Fruit fly (Drosophila melanogaster): Measurements from ENCODE around the gene CG4935.
A peak's percentile ranks its signal among the peaks of the same experiment; 100 is the strongest.

Gene CG4935

DNA sequence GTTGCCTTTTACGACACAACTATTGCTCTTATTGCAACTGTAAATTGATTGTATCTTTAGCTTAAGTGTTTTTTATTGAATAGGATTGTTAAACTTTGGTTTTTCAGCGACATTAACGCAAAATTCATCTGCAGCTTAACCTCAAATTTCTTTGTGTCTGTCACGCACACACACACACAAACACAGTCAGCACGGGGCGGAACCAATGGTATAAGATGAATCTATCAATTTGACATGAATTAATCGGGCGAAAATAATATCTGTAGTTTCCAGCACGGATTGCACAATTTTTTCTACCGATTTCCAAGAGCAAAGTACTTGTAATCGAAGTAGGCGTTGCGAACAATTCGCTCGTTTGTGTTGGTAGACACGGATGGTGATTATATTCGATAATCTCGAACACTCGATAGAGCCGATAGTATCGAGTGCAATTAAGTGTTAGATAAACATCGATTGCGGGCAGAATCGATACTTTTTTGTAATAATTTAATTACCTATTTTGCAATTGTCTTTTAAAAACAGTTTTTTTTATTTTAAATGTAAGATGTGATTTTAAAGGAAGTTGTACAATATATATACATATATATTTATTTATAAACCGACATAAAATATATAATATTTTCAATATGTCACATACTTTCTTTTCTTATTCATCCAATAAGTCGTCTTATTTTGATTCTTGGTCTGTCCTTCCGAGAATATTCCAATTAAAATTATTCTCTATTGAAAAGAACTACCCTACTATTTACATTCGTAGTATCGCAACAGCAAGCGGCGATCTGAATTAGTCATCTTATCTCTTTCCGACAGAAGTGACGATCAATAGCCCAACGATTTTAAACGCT lies 4.5 kb upstream of the CG4935 start, which contains the start of the genes PRL-1 and EndoGI (continued):
- TF ChIP-seq ken (GFP tag; IDR thresholded peaks at IDR 0.05): no peak
- peak; percentile 89 for TF ChIP-seq CG12391 (tag; optimal IDR thresholded peaks at IDR 0.05)
- peak; percentile 57 for TF ChIP-seq Oli (tag; optimal IDR thresholded peaks at IDR 0.05)
- TF ChIP-seq Six4 (GFP tag; optimal IDR thresholded peaks at IDR 0.05): peak; percentile 54
- peak; percentile 91 for TF ChIP-seq CG17829 (tag; optimal IDR thresholded peaks at IDR 0.05)
- no peak for TF ChIP-seq CG13624 (GFP tag; optimal IDR thresholded peaks at IDR 0.05)
- TF ChIP-seq CG17186 (GFP tag; optimal IDR thresholded peaks at IDR 0.05): peak; percentile 43
- peak; percentile 56; the same call in 1 of the 2 replicates for TF ChIP-seq E2f2 (GFP tag; IDR thresholded peaks at IDR 0.05)
- TF ChIP-seq CG7556 (GFP tag; optimal IDR thresholded peaks at IDR 0.05): peak; percentile 73
- TF ChIP-seq ham (GFP tag; IDR thresholded peaks at IDR 0.05): no peak
- TF ChIP-seq CG9215 (GFP tag; IDR thresholded peaks at IDR 0.05): no peak
- TF ChIP-seq Neu2 (GFP tag; optimal IDR thresholded peaks at IDR 0.05; ENCODE audit: borderline replicate concordance): no peak
- peak; percentile 100 for TF ChIP-seq Dref (GFP tag; IDR thresholded peaks at IDR 0.05)
- TF ChIP-seq CG9727 (GFP tag; optimal IDR thresholded peaks at IDR 0.05): peak; percentile 71
- TF ChIP-seq CG2116 (GFP tag; optimal IDR thresholded peaks at IDR 0.05): peak; percentile 83
- TF ChIP-seq chm (GFP tag; IDR thresholded peaks at IDR 0.05): peak; percentile 83; the same call in 1 of the 2 replicates
- no peak for TF ChIP-seq Poxn (GFP tag; IDR thresholded peaks at IDR 0.05)
- TF ChIP-seq pho (GFP tag; optimal IDR thresholded peaks at IDR 0.05): peak; percentile 48
- no peak for TF ChIP-seq CG12769 (tag; optimal IDR thresholded peaks at IDR 0.05)
- TF ChIP-seq Dll (GFP tag; IDR thresholded peaks at IDR 0.05; ENCODE audit: partially characterized antibody): peak; percentile 98
- TF ChIP-seq dmrt11E (tag; optimal IDR thresholded peaks at IDR 0.05): peak; percentile 53
- no peak for TF ChIP-seq CG6654 (GFP tag; optimal IDR thresholded peaks at IDR 0.05)
- peak; percentile 80 for TF ChIP-seq H2.0 (GFP tag; IDR thresholded peaks at IDR 0.05)
- peak; percentile 77 for TF ChIP-seq sug (tag; optimal IDR thresholded peaks at IDR 0.05)
- TF ChIP-seq eve (GFP tag; optimal IDR thresholded peaks at IDR 0.05): no peak
- TF ChIP-seq cg (GFP tag; optimal IDR thresholded peaks at IDR 0.05): peak; percentile 96
- no peak for TF ChIP-seq Dfd (GFP tag; optimal IDR thresholded peaks at IDR 0.05)
- peak; percentile 77 for TF ChIP-seq CG3281 (GFP tag; optimal IDR thresholded peaks at IDR 0.05)
- TF ChIP-seq Usf (GFP tag; optimal IDR thresholded peaks at IDR 0.05): no peak
- no peak for TF ChIP-seq CG31365 (tag; optimal IDR thresholded peaks at IDR 0.05)
- peak; percentile 18 for TF ChIP-seq Nf-YA (GFP tag; IDR thresholded peaks at IDR 0.05)
- TF ChIP-seq CG15514 (GFP tag; optimal IDR thresholded peaks at IDR 0.05): peak; percentile 74
- TF ChIP-seq odd (GFP tag; optimal IDR thresholded peaks at IDR 0.05): peak; percentile 59
- TF ChIP-seq Dek (tag; optimal IDR thresholded peaks at IDR 0.05): peak; percentile 77
- peak; percentile 60 for TF ChIP-seq CG18619 (GFP tag; optimal IDR thresholded peaks at IDR 0.05)
- TF ChIP-seq CG16779 (GFP tag; IDR thresholded peaks at IDR 0.05): no peak
- TF ChIP-seq lbe (GFP tag; optimal IDR thresholded peaks at IDR 0.05): peak; percentile 70
- TF ChIP-seq HLH54F (GFP tag; optimal IDR thresholded peaks at IDR 0.05): no peak
- TF ChIP-seq CG8924 (tag; optimal IDR thresholded peaks at IDR 0.05): peak; percentile 88
- TF ChIP-seq unc-4 (GFP tag; IDR thresholded peaks at IDR 0.05; ENCODE audit: partially characterized antibody): peak; percentile 98
- no peak for TF ChIP-seq fd64A (GFP tag; optimal IDR thresholded peaks at IDR 0.05)
- TF ChIP-seq Abd-B (GFP tag; optimal IDR thresholded peaks at IDR 0.05): no peak
- 0 out of 2 replicates have a peak, but pooled peaks have one; percentile 51 for TF ChIP-seq CG7372 (GFP tag; IDR thresholded peaks at IDR 0.05)
- TF ChIP-seq NK7.1 (GFP tag; optimal IDR thresholded peaks at IDR 0.05): no peak
- TF ChIP-seq CG1792 (GFP tag; optimal IDR thresholded peaks at IDR 0.05): no peak
- peak; percentile 52 for TF ChIP-seq dm (GFP tag; optimal IDR thresholded peaks at IDR 0.05)
- peak; percentile 20; the same call in 1 of the 2 replicates for TF ChIP-seq CG32772 (GFP tag; IDR thresholded peaks at IDR 0.05)
- no peak for TF ChIP-seq CG3838 (GFP tag; optimal IDR thresholded peaks at IDR 0.05)
- no peak for TF ChIP-seq CG11398 (GFP tag; optimal IDR thresholded peaks at IDR 0.05)
